Fruit fly (Drosophila melanogaster): ENCODE measurements around the gene Cyp4d1.

The Cyp4d1 gene

DNA sequence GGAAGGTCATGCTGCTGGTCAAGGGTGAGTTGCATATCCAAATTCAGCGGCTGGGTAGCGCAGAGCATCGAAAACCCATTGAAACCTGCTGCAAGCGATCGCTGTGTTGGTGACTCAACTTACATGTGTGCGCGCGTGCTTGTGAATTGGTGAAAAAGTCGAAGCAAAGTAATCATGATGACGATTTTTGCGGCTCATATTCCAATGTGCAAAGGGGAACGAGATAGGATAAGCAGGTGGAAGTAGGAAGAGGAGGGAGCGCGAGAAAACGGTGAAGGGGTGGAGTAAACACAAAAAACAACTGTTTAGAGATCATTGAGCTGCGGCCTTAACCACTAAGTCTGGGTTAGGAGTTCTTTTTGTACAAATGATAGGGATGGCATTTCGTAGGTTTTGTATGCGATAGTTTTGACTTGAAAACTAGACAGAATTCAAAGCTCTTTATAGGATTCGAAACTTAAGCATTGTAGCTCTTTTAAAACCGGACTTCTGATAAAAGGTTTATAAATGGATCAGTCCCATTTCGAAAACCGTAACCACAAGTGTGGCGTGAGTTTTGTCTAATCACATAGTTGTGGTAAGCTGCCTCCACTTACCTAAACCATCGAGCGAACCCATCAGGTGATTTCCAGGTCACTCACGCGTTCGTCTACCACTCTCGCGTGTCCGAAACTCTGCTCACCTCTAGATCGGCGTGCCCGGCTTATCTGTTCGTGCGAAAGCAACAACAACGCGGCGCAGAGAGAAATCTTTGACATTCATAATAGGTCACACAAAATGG, 16.1 kb downstream of the Cyp4d1 start:
- TF ChIP-seq Dfd (GFP tag; optimal IDR thresholded peaks at IDR 0.05) (no peak), dl (GFP tag; optimal IDR thresholded peaks at IDR 0.05; ENCODE audit: insufficient read depth in 1 of 2, partially characterized antibody in 2 of 2) (no peak), CG32264 (GFP tag; optimal IDR thresholded peaks at IDR 0.05) (peak; percentile 18), N (GFP tag; optimal IDR thresholded peaks at IDR 0.05) (no peak), fru (GFP tag; optimal IDR thresholded peaks at IDR 0.05) (peak; percentile 66), OdsH (GFP tag; optimal IDR thresholded peaks at IDR 0.05) (peak; percentile 51), CrebA (GFP tag; optimal IDR thresholded peaks at IDR 0.05; ENCODE audit: borderline replicate concordance) (no peak), Hnf4 (GFP tag; optimal IDR thresholded peaks at IDR 0.05) (peak; percentile 67), foxo (GFP tag; optimal IDR thresholded peaks at IDR 0.05) (peak in 1 of 2 experiments; percentile 73), GATAd (GFP tag; optimal IDR thresholded peaks at IDR 0.05) (peak; percentile 14), Myc (optimal IDR thresholded peaks at IDR 0.05) (no peak), CG9705 (GFP tag; optimal IDR thresholded peaks at IDR 0.05) (peak; percentile 8), Rel (GFP tag; optimal IDR thresholded peaks at IDR 0.05) (no peak), Rel (tag; optimal IDR thresholded peaks at IDR 0.05) (peak; percentile 4), br (GFP tag; optimal IDR thresholded peaks at IDR 0.05) (peak; percentile 74), jim (GFP tag; optimal IDR thresholded peaks at IDR 0.05) (no peak), HLH106 (tag; optimal IDR thresholded peaks at IDR 0.05) (peak; percentile 71), usp (GFP tag; optimal IDR thresholded peaks at IDR 0.05) (no peak), psq (GFP tag; optimal IDR thresholded peaks at IDR 0.05) (peak; percentile 54), Hr78 (GFP tag; optimal IDR thresholded peaks at IDR 0.05) (no peak), sv (GFP tag; optimal IDR thresholded peaks at IDR 0.05) (peak; percentile 4), Sp1 (GFP tag; optimal IDR thresholded peaks at IDR 0.05) (peak; percentile 65), woc (GFP tag; optimal IDR thresholded peaks at IDR 0.05) (peak; percentile 80), h (GFP tag; optimal IDR thresholded peaks at IDR 0.05) (peak; percentile 71), ey (GFP tag; optimal IDR thresholded peaks at IDR 0.05) (peak; percentile 60), rgr (GFP tag; optimal IDR thresholded peaks at IDR 0.05) (peak; percentile 64), dmrt93B (GFP tag; optimal IDR thresholded peaks at IDR 0.05) (peak; percentile 41), Jra (GFP tag; optimal IDR thresholded peaks at IDR 0.05) (peak; percentile 12)

DNA sequence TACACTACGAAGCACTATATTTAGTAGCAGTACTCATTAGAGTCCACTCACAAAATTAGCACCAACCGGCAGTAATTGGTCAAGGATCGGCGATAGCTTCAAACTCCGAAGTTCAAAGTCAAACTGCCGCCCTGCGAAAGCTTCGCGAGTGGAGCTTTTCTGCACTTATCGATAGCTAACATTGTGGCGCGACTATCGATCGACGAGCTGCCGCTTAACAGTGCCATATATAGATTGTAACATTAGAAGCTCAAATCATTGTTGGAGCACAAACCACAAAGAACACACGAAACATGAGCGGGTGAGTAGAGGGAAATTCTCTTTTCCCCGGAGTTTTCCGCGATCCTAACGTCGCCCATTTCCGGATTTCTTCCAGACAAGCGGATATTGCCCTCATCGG, 16.9 kb downstream of the Cyp4d1 start, which contains the start of gene Pgd:
Gene Pgd, plus strand, starts transcription at position 23 of the 400 bp plus-strand sequence.
- no peak for TF ChIP-seq Jra (GFP tag; optimal IDR thresholded peaks at IDR 0.05)
- TF ChIP-seq Mio (GFP tag; optimal IDR thresholded peaks at IDR 0.05), result no peak
- peak; percentile 16 for TF ChIP-seq Sp1 (GFP tag; optimal IDR thresholded peaks at IDR 0.05)
- TF ChIP-seq sv (GFP tag; optimal IDR thresholded peaks at IDR 0.05), result no peak
- no peak for TF ChIP-seq dl (GFP tag; optimal IDR thresholded peaks at IDR 0.05; ENCODE audit: insufficient read depth in 1 of 2, partially characterized antibody in 2 of 2)
- TF ChIP-seq h (GFP tag; optimal IDR thresholded peaks at IDR 0.05), result no peak
- TF ChIP-seq Dfd (GFP tag; optimal IDR thresholded peaks at IDR 0.05), result no peak
- no peak for TF ChIP-seq Vsx2 (GFP tag; optimal IDR thresholded peaks at IDR 0.05; ENCODE audit: partially characterized antibody)
- TF ChIP-seq usp (GFP tag; optimal IDR thresholded peaks at IDR 0.05), result no peak
- no peak for TF ChIP-seq fru (GFP tag; optimal IDR thresholded peaks at IDR 0.05)
- peak; percentile 31 for TF ChIP-seq Hr83 (GFP tag; optimal IDR thresholded peaks at IDR 0.05; ENCODE audit: poor library complexity, severe bottlenecking)
- TF ChIP-seq Hnf4 (GFP tag; optimal IDR thresholded peaks at IDR 0.05), result peak; percentile 24
- no peak for TF ChIP-seq Rel (GFP tag; optimal IDR thresholded peaks at IDR 0.05)
- TF ChIP-seq Rel (tag; optimal IDR thresholded peaks at IDR 0.05), result peak; percentile 37
- no peak for TF ChIP-seq ey (GFP tag; optimal IDR thresholded peaks at IDR 0.05)
- TF ChIP-seq jim (GFP tag; optimal IDR thresholded peaks at IDR 0.05), result no peak

DNA sequence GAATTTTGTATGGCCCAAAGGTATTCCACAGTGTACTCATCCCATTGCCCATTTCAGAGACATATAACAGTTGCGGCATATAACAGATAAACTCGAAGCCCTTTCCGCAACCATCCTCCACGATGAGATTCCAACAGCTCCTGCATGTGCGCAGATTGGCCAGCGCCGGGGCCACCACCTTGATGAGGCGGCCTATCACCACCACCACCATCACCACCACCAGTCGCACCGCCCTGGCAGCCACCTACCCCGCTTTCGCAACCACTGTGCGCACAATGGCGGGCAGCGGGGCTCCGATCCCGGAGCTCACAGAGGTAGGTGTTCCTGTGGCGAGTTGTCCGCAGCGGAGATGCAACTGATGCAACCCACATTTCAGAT, 19.1 kb downstream of the Cyp4d1 start:
- no peak for TF ChIP-seq N (GFP tag; optimal IDR thresholded peaks at IDR 0.05)
- TF ChIP-seq ey (GFP tag; optimal IDR thresholded peaks at IDR 0.05), result no peak
- TF ChIP-seq Hr78 (GFP tag; optimal IDR thresholded peaks at IDR 0.05), result no peak
- no peak for TF ChIP-seq rgr (GFP tag; optimal IDR thresholded peaks at IDR 0.05)
- no peak for TF ChIP-seq dsf (GFP tag; optimal IDR thresholded peaks at IDR 0.05; ENCODE audit: borderline replicate concordance)
- TF ChIP-seq sv (GFP tag; optimal IDR thresholded peaks at IDR 0.05), result no peak
- no peak for TF ChIP-seq HLH106 (tag; optimal IDR thresholded peaks at IDR 0.05)
- TF ChIP-seq Myc (optimal IDR thresholded peaks at IDR 0.05), result no peak
- no peak for TF ChIP-seq Vsx2 (GFP tag; optimal IDR thresholded peaks at IDR 0.05; ENCODE audit: partially characterized antibody)
- TF ChIP-seq Abd-B (GFP tag; optimal IDR thresholded peaks at IDR 0.05), result no peak
- TF ChIP-seq GATAd (GFP tag; optimal IDR thresholded peaks at IDR 0.05), result no peak
- no peak for TF ChIP-seq pan (optimal IDR thresholded peaks at IDR 0.05)
- no peak for TF ChIP-seq dl (GFP tag; optimal IDR thresholded peaks at IDR 0.05; ENCODE audit: insufficient read depth in 1 of 2, partially characterized antibody in 2 of 2)
- no peak for TF ChIP-seq psq (GFP tag; optimal IDR thresholded peaks at IDR 0.05)
- TF ChIP-seq CG9705 (GFP tag; optimal IDR thresholded peaks at IDR 0.05), result no peak
- TF ChIP-seq OdsH (GFP tag; optimal IDR thresholded peaks at IDR 0.05), result no peak
- TF ChIP-seq Hr83 (GFP tag; optimal IDR thresholded peaks at IDR 0.05; ENCODE audit: poor library complexity, severe bottlenecking), result no peak
